Fruit fly (Drosophila melanogaster): Measurements from ENCODE around the gene DopEcR.

DNA sequence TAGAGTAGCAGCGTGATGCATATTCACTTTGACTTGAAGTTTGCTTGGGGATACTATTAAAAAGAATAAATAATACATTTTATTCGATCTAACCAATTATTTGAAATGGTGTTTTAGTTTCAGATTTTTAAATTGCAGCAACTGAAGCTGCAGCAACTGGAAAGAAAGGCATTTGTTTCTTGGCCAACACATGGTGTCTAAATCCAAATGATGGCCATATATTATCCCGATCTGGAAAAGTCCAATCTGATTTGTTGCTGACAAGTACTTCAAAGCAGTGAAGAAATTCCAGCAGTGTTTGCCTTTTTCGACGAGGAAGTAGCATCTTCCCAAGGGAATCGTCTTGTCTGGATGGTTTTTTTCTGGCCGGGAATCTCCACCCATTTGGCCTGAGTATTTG, 16.9 kb upstream of the DopEcR start:
- TF ChIP-seq Sin3A (optimal IDR thresholded peaks at IDR 0.05) (no peak), psq (optimal IDR thresholded peaks at IDR 0.05) (no peak), insv (optimal IDR thresholded peaks at IDR 0.05) (no peak), ttk (optimal IDR thresholded peaks at IDR 0.05) (no peak), h (optimal IDR thresholded peaks at IDR 0.05) (no peak)

Measured in Kc167 (cell line).